Worm (Caenorhabditis elegans) whole organism, L4 larva: ENCODE measurements around the gene msi-1.

Experiments
- daf-16 ChIP-seq, 3 experiments: sonication (generic microtip); optimal IDR thresholded peaks; 2 replicates each; lab custom pipeline; 2016 to 2017; ENCODE audit warnings: missing genetic modification characterization in 3 of 3, missing genetic modification reagents in 3 of 3, mild to moderate bottlenecking in 2 of 3, missing compliant biosample characterization in 2 of 3, missing biosample characterization in 1 of 3, moderate library complexity in 1 of 3
- jun-1 ChIP-seq: fragments of 150-350 bp; optimal IDR thresholded peaks from 2 replicates; lab custom pipeline; 2014; ENCODE audit warnings: missing biosample characterization, missing genetic modification reagents, missing genetic modification characterization
- ztf-11 ChIP-seq: fragments of 150-350 bp; optimal IDR thresholded peaks from 2 replicates; lab custom pipeline; 2014; ENCODE audit warnings: missing biosample characterization, missing genetic modification characterization

- TF ChIP-seq ztf-11 (tag; lab: Kevin White, UChicago) (no peak), jun-1 (tag; lab: Kevin White, UChicago) (no peak), daf-16 (GFP tag; optimal IDR thresholded peaks at IDR 0.05; lab: Kevin White, UChicago) (no peak), daf-16 (tag; optimal IDR thresholded peaks at IDR 0.05; lab: Kevin White, UChicago) (peak; percentile 39)
Measured at ce11 chrIII:3921646-3922328, 54.4 kb downstream of the msi-1 start, which contains the start of the genes metl-6 and nit-1.
